Fruit fly (Drosophila melanogaster): ENCODE measurements around the gene CG45690.

Gene CG45690

DNA sequence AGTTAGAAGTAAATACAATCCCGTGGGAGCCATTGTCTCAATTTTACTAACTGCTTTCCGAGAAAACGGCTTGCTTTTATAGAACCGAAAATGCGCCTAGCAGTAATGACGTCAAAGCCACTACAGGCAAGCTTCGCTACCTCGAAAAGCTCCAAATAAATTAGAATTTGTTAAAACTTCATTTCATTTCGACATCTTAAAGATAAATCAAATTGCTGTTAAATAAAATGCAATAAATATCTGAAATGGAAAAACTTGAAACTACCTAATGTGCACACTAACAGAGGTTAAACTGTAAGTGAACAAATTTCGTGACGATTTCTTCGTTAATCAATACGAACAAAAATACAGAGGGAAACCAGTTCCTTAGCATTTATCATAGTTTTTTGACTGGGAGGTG, 39.9 kb downstream of the CG45690 start, which contains the start of gene CG7300 (continued):
- TF ChIP-seq nau (GFP tag; optimal IDR thresholded peaks at IDR 0.05) = no peak
- TF ChIP-seq Dip2 (GFP tag; IDR thresholded peaks at IDR 0.05) = no peak
- TF ChIP-seq CG6791 (GFP tag; IDR thresholded peaks at IDR 0.05; ENCODE audit: partially characterized antibody) = no peak
- no peak for TF ChIP-seq Jarid2 (GFP tag; optimal IDR thresholded peaks at IDR 0.05)
- no peak for TF ChIP-seq ash1 (GFP tag; optimal IDR thresholded peaks at IDR 0.05)
- no peak for TF ChIP-seq Mes4 (GFP tag; optimal IDR thresholded peaks at IDR 0.05)
- peak; percentile 40; the same call in 1 of the 2 replicates for TF ChIP-seq CG4730 (GFP tag; IDR thresholded peaks at IDR 0.05)
- peak; percentile 52 for TF ChIP-seq CG1233 (GFP tag; optimal IDR thresholded peaks at IDR 0.05)
- no peak for TF ChIP-seq Ets97D (GFP tag; optimal IDR thresholded peaks at IDR 0.05)
- TF ChIP-seq CG31365 (tag; optimal IDR thresholded peaks at IDR 0.05) = no peak
- no peak for TF ChIP-seq vnd (GFP tag; IDR thresholded peaks at IDR 0.05; ENCODE audit: partially characterized antibody)
- TF ChIP-seq Kr (GFP tag; optimal IDR thresholded peaks at IDR 0.05) = no peak
- TF ChIP-seq Sin3A (optimal IDR thresholded peaks at IDR 0.05) = no peak
- TF ChIP-seq esg (GFP tag; conservative IDR thresholded peaks at IDR 0.05) = peak; percentile 24; the same call in 1 of the 2 replicates
- no peak for TF ChIP-seq pfk (GFP tag; optimal IDR thresholded peaks at IDR 0.05)
- no peak for TF ChIP-seq bbx (GFP tag; IDR thresholded peaks at IDR 0.05; ENCODE audit: partially characterized antibody)
- no peak for TF ChIP-seq Dref (GFP tag; IDR thresholded peaks at IDR 0.05)
- TF ChIP-seq CG42726 (GFP tag; IDR thresholded peaks at IDR 0.05; ENCODE audit: partially characterized antibody) = no peak
- no peak for TF ChIP-seq ro (GFP tag; IDR thresholded peaks at IDR 0.05)
- no peak for TF ChIP-seq kah (GFP tag; optimal IDR thresholded peaks at IDR 0.05)
- peak; percentile 17 for TF ChIP-seq chn (GFP tag; optimal IDR thresholded peaks at IDR 0.05)
- TF ChIP-seq Sry-δ (GFP tag; optimal IDR thresholded peaks at IDR 0.05) = no peak
- no peak for TF ChIP-seq Six4 (GFP tag; optimal IDR thresholded peaks at IDR 0.05)
- TF ChIP-seq CG1832 (GFP tag; optimal IDR thresholded peaks at IDR 0.05) = no peak
- no peak for TF ChIP-seq pros (GFP tag; optimal IDR thresholded peaks at IDR 0.05)
- TF ChIP-seq CG33213 (GFP tag; optimal IDR thresholded peaks at IDR 0.05) = peak; percentile 35
- TF ChIP-seq sqz (GFP tag; optimal IDR thresholded peaks at IDR 0.05) = no peak
- TF ChIP-seq prd (optimal IDR thresholded peaks at IDR 0.05) = no peak
- TF ChIP-seq prd (GFP tag; IDR thresholded peaks at IDR 0.05) = peak; percentile 66; the same call in 2 of the 3 replicates
- TF ChIP-seq Hr78 (GFP tag; optimal IDR thresholded peaks at IDR 0.05) = no peak
- peak; percentile 36 for TF ChIP-seq CG4854 (GFP tag; optimal IDR thresholded peaks at IDR 0.05)
- TF ChIP-seq CG17829 (tag; optimal IDR thresholded peaks at IDR 0.05) = peak; percentile 17
- TF ChIP-seq CG18764 (GFP tag; optimal IDR thresholded peaks at IDR 0.05) = no peak
- TF ChIP-seq CoRest (tag; optimal IDR thresholded peaks at IDR 0.05) = peak; percentile 48
- TF ChIP-seq Optix (GFP tag; IDR thresholded peaks at IDR 0.05) = no peak
- TF ChIP-seq Gug (GFP tag; IDR thresholded peaks at IDR 0.05) = peak; percentile 44; the same call in 2 of the 4 replicates
- TF ChIP-seq Dp (GFP tag; optimal IDR thresholded peaks at IDR 0.05) = no peak
- TF ChIP-seq Ravus (GFP tag; IDR thresholded peaks at IDR 0.05) = peak; percentile 26; the same call in 1 of the 2 replicates
- TF ChIP-seq twi (tag; optimal IDR thresholded peaks at IDR 0.05) = no peak
- TF ChIP-seq CG12659 (GFP tag; optimal IDR thresholded peaks at IDR 0.05) = peak; percentile 49
- peak; percentile 70 for TF ChIP-seq Blimp-1 (GFP tag; optimal IDR thresholded peaks at IDR 0.05)
- TF ChIP-seq Spps (tag; optimal IDR thresholded peaks at IDR 0.05) = peak; percentile 40
- TF ChIP-seq CG4328 (GFP tag; optimal IDR thresholded peaks at IDR 0.05) = no peak
- TF ChIP-seq CG8281 (tag; optimal IDR thresholded peaks at IDR 0.05) = no peak
- TF ChIP-seq bsh (GFP tag; optimal IDR thresholded peaks at IDR 0.05) = peak in 1 of 2 experiments; percentile 73
- no peak for TF ChIP-seq HmgD (GFP tag; optimal IDR thresholded peaks at IDR 0.05)
- TF ChIP-seq Usf (GFP tag; optimal IDR thresholded peaks at IDR 0.05) = no peak
- TF ChIP-seq CG9876 (GFP tag; optimal IDR thresholded peaks at IDR 0.05) = no peak
- TF ChIP-seq CG6254 (GFP tag; optimal IDR thresholded peaks at IDR 0.05) = peak; percentile 9
- no peak for TF ChIP-seq trem (tag; optimal IDR thresholded peaks at IDR 0.05)
- TF ChIP-seq Dip3 (GFP tag; optimal IDR thresholded peaks at IDR 0.05) = peak; percentile 57

Data from whole organism, embryonic.